Worm (Caenorhabditis elegans) whole organism, L4 larva: ENCODE results near the gene dmsr-14.

Experiments used
- ceh-82 ChIP-seq: sonication (generic microtip); optimal IDR thresholded peaks from 2 replicates; lab custom pipeline; 2017; ENCODE audit warnings: missing biosample characterization, missing genetic modification characterization
- lin-15B ChIP-seq: fragments of 150-350 bp; sonication (generic microtip); optimal IDR thresholded peaks from 3 replicates; lab custom pipeline; 2014; ENCODE audit warnings: missing biosample characterization, missing genetic modification characterization
- mdt-29 ChIP-seq: fragments of 200-800 bp; sonication (Bioruptor generic); IDR thresholded peaks from 2 replicates; pipeline ENCODE4 v1.3.6; 2022; ENCODE audit warnings: missing genetic modification reagents, missing genetic modification characterization, missing compliant biosample characterization
- mes-2 ChIP-seq: sonication (generic microtip); optimal IDR thresholded peaks from 2 replicates; lab custom pipeline; 2016; ENCODE audit warnings: missing genotype, mild to moderate bottlenecking, missing genetic modification characterization, missing compliant biosample characterization; ENCODE audit not compliant: poor library complexity, severe bottlenecking
- snpc-4 ChIP-seq: fragments of 150-350 bp; optimal IDR thresholded peaks from 2 replicates; lab custom pipeline; 2014; ENCODE audit warnings: missing biosample characterization, missing genetic modification characterization
- unc-62 ChIP-seq, 3 experiments: fragments of 150-350 bp in 1 of 3; sonication (generic microtip); optimal IDR thresholded peaks in 2 of 3; peaks in 1 of 3; 1 replicate in 1 of 3; 2 replicates in 2 of 3; lab custom pipeline; 2014 to 2017; ENCODE audit warnings: missing biosample characterization in 3 of 3, missing genetic modification characterization in 3 of 3, missing genetic modification reagents in 3 of 3, missing genotype in 1 of 3
- zip-2 ChIP-seq: fragments of 150-350 bp; optimal IDR thresholded peaks from 2 replicates; lab custom pipeline; 2014; ENCODE audit warnings: missing biosample characterization, missing genetic modification characterization

DNA sequence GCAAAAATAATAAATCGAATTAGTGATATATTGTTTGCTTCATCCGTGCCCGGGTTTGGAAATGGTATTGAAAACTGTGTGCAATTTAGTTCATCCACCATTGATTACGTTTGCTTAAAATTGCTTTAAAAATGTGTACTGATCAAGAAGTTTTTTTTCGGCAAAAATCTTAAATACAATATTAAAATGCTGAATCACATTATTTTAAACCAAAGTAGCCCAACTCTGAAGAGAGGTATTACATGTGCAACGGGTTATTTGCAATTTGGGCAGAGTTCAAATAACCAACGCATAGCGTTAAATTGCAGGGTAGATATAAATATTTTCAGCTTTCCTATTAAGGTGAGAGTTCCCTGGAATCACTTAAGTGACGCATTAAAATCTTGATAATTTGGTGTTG is at the start of gene dmsr-14:
- TF ChIP-seq mdt-29, result no peak
- no peak for TF ChIP-seq ceh-82 (tag; lab: Kevin White, UChicago)
- no peak for TF ChIP-seq mes-2
- no peak for TF ChIP-seq zip-2 (tag; lab: Kevin White, UChicago)
- no peak for TF ChIP-seq unc-62 (GFP tag; optimal IDR thresholded peaks at IDR 0.05 in 1 of 2; lab: Kevin White, UChicago)
- no peak for TF ChIP-seq unc-62 (tag; optimal IDR thresholded peaks at IDR 0.05; lab: Kevin White, UChicago)
- no peak for TF ChIP-seq snpc-4 (tag; lab: Kevin White, UChicago)
- TF ChIP-seq lin-15B (tag; lab: Kevin White, UChicago), result no peak
